Worm (Caenorhabditis elegans) whole organism, L1 larva: ENCODE data around the gene R04B5.6.

Experiments
- aha-1 ChIP-seq: fragments of 150-350 bp; optimal IDR thresholded peaks from 2 replicates; lab custom pipeline; 2014; ENCODE audit warnings: missing biosample characterization, missing genetic modification characterization
- aly-2 ChIP-seq: fragments of 150-350 bp; optimal IDR thresholded peaks from 2 replicates; lab custom pipeline; 2014; ENCODE audit warnings: missing biosample characterization, missing genetic modification characterization
- ama-1 ChIP-seq: fragments of 150-350 bp; optimal IDR thresholded peaks from 2 replicates; lab custom pipeline; 2014
- ceh-82 ChIP-seq, 3 experiments: fragments of 150-350 bp in 1 of 3; sonication (generic microtip) in 2 of 3; optimal IDR thresholded peaks; 2 replicates each; lab custom pipeline; 2014 to 2017; ENCODE audit warnings: missing biosample characterization in 3 of 3, missing genetic modification characterization in 3 of 3
- dpl-1 ChIP-seq, 3 experiments: fragments of 150-350 bp in 2 of 3; sonication (generic microtip) in 1 of 3; optimal IDR thresholded peaks; 2 replicates each; lab custom pipeline; 2014 to 2017; ENCODE audit warnings: missing biosample characterization in 3 of 3, missing genetic modification characterization in 3 of 3, missing genetic modification reagents in 3 of 3
- lin-14 ChIP-seq: fragments of 200-800 bp; sonication (Bioruptor generic); optimal IDR thresholded peaks from 2 replicates; lab custom pipeline; 2018; ENCODE audit warnings: mild to moderate bottlenecking, missing genetic modification characterization, moderate library complexity, missing compliant biosample characterization
- nhr-71 ChIP-seq: sonication (generic microtip); optimal IDR thresholded peaks from 2 replicates; lab custom pipeline; 2016; ENCODE audit warnings: mild to moderate bottlenecking, missing genetic modification characterization, moderate library complexity, missing compliant biosample characterization
- nhr-76 ChIP-seq: sonication (generic microtip); optimal IDR thresholded peaks from 2 replicates; lab custom pipeline; 2017; ENCODE audit warnings: missing biosample characterization, missing genetic modification characterization
- pqm-1 ChIP-seq: sonication (generic microtip); optimal IDR thresholded peaks from 3 replicates; lab custom pipeline; 2017; ENCODE audit warnings: missing biosample characterization, missing genetic modification characterization
- snpc-4 ChIP-seq: fragments of 150-350 bp; optimal IDR thresholded peaks from 2 replicates; lab custom pipeline; 2014; ENCODE audit warnings: missing biosample characterization, missing genetic modification characterization
- swsn-7 ChIP-seq: sonication (generic microtip); optimal IDR thresholded peaks from 2 replicates; lab custom pipeline; 2016; ENCODE audit warnings: missing genetic modification characterization, missing compliant biosample characterization

ce11 chrV:10066769-10067168 lies 18.2 kb upstream of the R04B5.6 start, which contains the start of gene npr-39:
- TF ChIP-seq nhr-76 (tag; lab: Kevin White, UChicago) (no peak), snpc-4 (no peak), ceh-82 (tag; optimal IDR thresholded peaks at IDR 0.05; lab: Kevin White, UChicago) (no peak), swsn-7 (tag; lab: Kevin White, UChicago) (no peak), ama-1 (no peak), nhr-71 (no peak), aha-1 (tag; lab: Kevin White, UChicago) (no peak), pqm-1 (tag; lab: Kevin White, UChicago) (no peak), dpl-1 (GFP tag; optimal IDR thresholded peaks at IDR 0.05; lab: Kevin White, UChicago) (no peak), aly-2 (tag; lab: Kevin White, UChicago) (no peak), lin-14 (no peak)
